Fruit fly (Drosophila melanogaster): Measurements from ENCODE around the gene Karl.

Karl gene

DNA sequence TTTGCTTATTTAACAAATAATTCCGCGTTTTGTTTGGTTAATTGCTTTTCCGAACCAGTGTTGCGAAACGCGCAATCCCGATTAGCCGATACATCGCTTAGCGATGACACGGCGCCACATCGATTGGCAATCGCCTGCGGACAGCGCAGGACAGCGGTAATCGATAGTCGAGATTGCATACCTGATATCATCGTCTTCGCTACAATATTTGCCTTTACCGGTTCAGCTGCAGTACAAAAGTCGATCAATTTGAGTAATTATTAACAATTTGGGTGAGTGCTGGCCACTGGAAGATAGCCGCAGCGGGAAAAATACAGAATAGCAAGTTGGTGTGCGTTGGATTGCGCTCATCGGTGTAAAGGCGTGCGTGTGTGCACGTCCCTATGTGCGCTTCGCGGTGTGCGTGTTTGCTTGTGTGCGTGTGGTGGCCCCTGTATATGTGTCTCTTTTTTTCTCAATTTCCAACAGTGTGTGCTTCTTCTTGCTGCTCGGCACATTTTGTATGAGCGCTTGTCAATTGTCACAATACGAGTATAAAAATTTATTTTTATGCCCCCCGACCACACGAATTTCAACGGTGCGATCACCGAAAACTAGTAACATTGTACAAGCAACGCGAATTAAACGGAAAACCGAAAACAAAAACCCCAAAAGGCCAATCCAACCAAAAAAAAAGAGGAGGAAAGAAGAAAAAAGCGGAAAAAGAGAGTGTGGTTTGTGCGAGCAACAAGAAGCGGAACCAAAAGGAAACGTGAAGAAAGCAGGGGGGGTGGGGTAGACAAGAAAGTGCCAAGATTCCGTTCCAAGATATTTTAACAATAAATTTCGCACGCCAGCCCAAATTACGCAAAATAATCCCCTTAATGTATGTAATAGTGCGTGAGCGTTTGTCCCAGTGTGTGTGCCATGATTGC, 5.5 kb downstream of the Karl start, which contains the start of gene CkIIbeta (continued):
- no peak for TF ChIP-seq CG33557 (GFP tag; optimal IDR thresholded peaks at IDR 0.05)
- TF ChIP-seq CG14710 (tag; optimal IDR thresholded peaks at IDR 0.05) = peak; percentile 93
- TF ChIP-seq BEAF-32 (GFP tag; optimal IDR thresholded peaks at IDR 0.05) = peak; percentile 98
- TF ChIP-seq CG17359 (tag; optimal IDR thresholded peaks at IDR 0.05) = no peak
- TF ChIP-seq vnd (GFP tag; IDR thresholded peaks at IDR 0.05; ENCODE audit: partially characterized antibody) = peak; percentile 94
- peak; percentile 53 for TF ChIP-seq CG4854 (GFP tag; optimal IDR thresholded peaks at IDR 0.05)
- no peak for TF ChIP-seq schlank (tag; optimal IDR thresholded peaks at IDR 0.05)
- TF ChIP-seq MESR4 (GFP tag; optimal IDR thresholded peaks at IDR 0.05) = peak; percentile 90
- no peak for TF ChIP-seq CG2202 (tag; optimal IDR thresholded peaks at IDR 0.05)
- 0 out of 2 replicates have a peak, but pooled peaks have one; percentile 8 for TF ChIP-seq CG6689 (GFP tag; IDR thresholded peaks at IDR 0.05)
- no peak for TF ChIP-seq CG12744 (GFP tag; optimal IDR thresholded peaks at IDR 0.05)
- TF ChIP-seq emc (GFP tag; optimal IDR thresholded peaks at IDR 0.05) = no peak
- no peak for TF ChIP-seq ash1 (GFP tag; optimal IDR thresholded peaks at IDR 0.05)
- peak; percentile 63 for TF ChIP-seq lilli (GFP tag; optimal IDR thresholded peaks at IDR 0.05)
- no peak for TF ChIP-seq TFAM (GFP tag; optimal IDR thresholded peaks at IDR 0.05)
- peak; percentile 31 for TF ChIP-seq tx (GFP tag; optimal IDR thresholded peaks at IDR 0.05)
- TF ChIP-seq ssp (GFP tag; IDR thresholded peaks at IDR 0.05) = no peak
- TF ChIP-seq Rfx (GFP tag; IDR thresholded peaks at IDR 0.05) = peak; percentile 69
- peak; percentile 64 for TF ChIP-seq CG3995 (GFP tag; optimal IDR thresholded peaks at IDR 0.05)
- TF ChIP-seq bsh (GFP tag; optimal IDR thresholded peaks at IDR 0.05) = peak in 1 of 2 experiments; percentile 1
- peak; percentile 35 for TF ChIP-seq NfI (GFP tag; optimal IDR thresholded peaks at IDR 0.05)
- TF ChIP-seq CG8388 (GFP tag; optimal IDR thresholded peaks at IDR 0.05) = no peak
- TF ChIP-seq CG4404 (GFP tag; IDR thresholded peaks at IDR 0.05) = no peak
- TF ChIP-seq CG34376 (GFP tag; optimal IDR thresholded peaks at IDR 0.05) = peak; percentile 18
- TF ChIP-seq nmo (GFP tag; optimal IDR thresholded peaks at IDR 0.05) = peak; percentile 77
- no peak for TF ChIP-seq CG1832 (GFP tag; optimal IDR thresholded peaks at IDR 0.05)
- no peak for TF ChIP-seq CG7271 (tag; optimal IDR thresholded peaks at IDR 0.05)
- TF ChIP-seq tna (GFP tag; IDR thresholded peaks at IDR 0.05; ENCODE audit: partially characterized antibody) = peak; percentile 90
- no peak; the same call in 1 of the 2 replicates for TF ChIP-seq CG9932 (GFP tag; IDR thresholded peaks at IDR 0.05)
- TF ChIP-seq Mes4 (GFP tag; optimal IDR thresholded peaks at IDR 0.05) = no peak
- no peak for TF ChIP-seq Nf-YA (GFP tag; IDR thresholded peaks at IDR 0.05)
- TF ChIP-seq Mad (GFP tag; optimal IDR thresholded peaks at IDR 0.05) = peak; percentile 5
- no peak for TF ChIP-seq lola (GFP tag; optimal IDR thresholded peaks at IDR 0.05)
- TF ChIP-seq CG11504 (tag; optimal IDR thresholded peaks at IDR 0.05) = no peak
- peak; percentile 72 for TF ChIP-seq row (GFP tag; IDR thresholded peaks at IDR 0.05)
- no peak for TF ChIP-seq Ssrp (tag; optimal IDR thresholded peaks at IDR 0.05)
- TF ChIP-seq CG2199 (GFP tag; IDR thresholded peaks at IDR 0.05) = no peak
- TF ChIP-seq BtbVII (GFP tag; optimal IDR thresholded peaks at IDR 0.05) = no peak
- no peak for TF ChIP-seq CG12071 (GFP tag; optimal IDR thresholded peaks at IDR 0.05)
- TF ChIP-seq danr (GFP tag; IDR thresholded peaks at IDR 0.05) = no peak
- TF ChIP-seq ap (GFP tag; IDR thresholded peaks at IDR 0.05) = 0 out of 2 replicates have a peak, but pooled peaks have one; percentile 17
- TF ChIP-seq Dek (tag; optimal IDR thresholded peaks at IDR 0.05) = no peak
- TF ChIP-seq Bdp1 (GFP tag; optimal IDR thresholded peaks at IDR 0.05) = peak; percentile 21
- TF ChIP-seq unc-4 (GFP tag; IDR thresholded peaks at IDR 0.05; ENCODE audit: partially characterized antibody) = peak; percentile 89
- TF ChIP-seq Xbp1 (GFP tag; optimal IDR thresholded peaks at IDR 0.05) = peak; percentile 71
- peak; percentile 27 for TF ChIP-seq CG12942 (GFP tag; optimal IDR thresholded peaks at IDR 0.05)
- TF ChIP-seq abd-A (tag; optimal IDR thresholded peaks at IDR 0.05) = peak; percentile 35
- no peak for TF ChIP-seq Vsx1 (GFP tag; optimal IDR thresholded peaks at IDR 0.05)
